Worm (Caenorhabditis elegans) whole organism, L4/young adult: Measurements from ENCODE around the gene smc-5.

Source experiments
- W03F9.2 ChIP-seq: fragments of 150-350 bp; optimal IDR thresholded peaks from 2 replicates; lab custom pipeline; 2014; ENCODE audit warnings: missing biosample characterization, missing genetic modification characterization
- dao-5 ChIP-seq: sonication (generic microtip); optimal IDR thresholded peaks from 2 replicates; lab custom pipeline; 2016; ENCODE audit warnings: missing genotype, missing genetic modification characterization, moderate library complexity, missing compliant biosample characterization
- him-1 ChIP-seq: sonication (generic microtip); optimal IDR thresholded peaks from 2 replicates; lab custom pipeline; 2016; ENCODE audit warnings: missing genotype, missing genetic modification reagents, missing genetic modification characterization, missing compliant biosample characterization

Gene smc-5

ce11 chrII:5058036-5058435, 3.9 kb upstream of the smc-5 start, which contains the start of gene C27A2.12:
TSS of gene C27A2.12 (minus strand) at chrII:5058136.
- TF ChIP-seq dao-5 (tag; lab: Kevin White, UChicago) (no peak), him-1 (no peak)

DNA sequence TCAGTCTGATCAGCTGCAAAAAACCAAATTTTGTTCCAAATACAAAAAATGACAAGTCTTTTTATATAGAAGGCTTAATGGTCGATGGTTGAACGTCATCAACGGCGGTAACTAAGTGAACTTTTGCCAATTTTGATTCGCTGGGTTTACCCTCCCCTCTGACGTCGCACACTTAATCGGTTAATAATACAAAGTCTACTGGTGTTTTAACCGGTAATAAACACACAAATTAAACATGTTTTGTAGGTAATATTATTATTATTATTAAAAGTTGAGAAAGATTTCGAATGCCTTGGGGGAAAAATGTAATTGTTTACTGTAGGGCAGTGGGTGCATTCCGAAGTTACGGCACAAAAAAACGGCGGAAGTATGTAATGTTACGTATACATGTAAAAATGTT, 1.2 kb upstream of the smc-5 start, which contains the start of gene pho-12:
TSS of gene pho-12 (minus strand) at position 101 of the 400 bp plus-strand sequence.
- TF ChIP-seq dao-5 (tag; lab: Kevin White, UChicago) (no peak), W03F9.2 (tag; lab: Kevin White, UChicago) (no peak), him-1 (no peak)

- TF ChIP-seq dao-5 (tag; lab: Kevin White, UChicago) (no peak), W03F9.2 (tag; lab: Kevin White, UChicago) (no peak), him-1 (no peak)
Measured at ce11 chrII:5066967-5067366, 5.0 kb downstream of the smc-5 start.

- TF ChIP-seq dao-5 (tag; lab: Kevin White, UChicago): no peak
- TF ChIP-seq him-1: no peak
- TF ChIP-seq W03F9.2 (tag; lab: Kevin White, UChicago): no peak
Measured at ce11 chrII:5067927-5068326, 6.0 kb downstream of the smc-5 start, which contains the start of gene C27A2.8. TSS of gene C27A2.8 (minus strand) at chrII:5068043.

DNA sequence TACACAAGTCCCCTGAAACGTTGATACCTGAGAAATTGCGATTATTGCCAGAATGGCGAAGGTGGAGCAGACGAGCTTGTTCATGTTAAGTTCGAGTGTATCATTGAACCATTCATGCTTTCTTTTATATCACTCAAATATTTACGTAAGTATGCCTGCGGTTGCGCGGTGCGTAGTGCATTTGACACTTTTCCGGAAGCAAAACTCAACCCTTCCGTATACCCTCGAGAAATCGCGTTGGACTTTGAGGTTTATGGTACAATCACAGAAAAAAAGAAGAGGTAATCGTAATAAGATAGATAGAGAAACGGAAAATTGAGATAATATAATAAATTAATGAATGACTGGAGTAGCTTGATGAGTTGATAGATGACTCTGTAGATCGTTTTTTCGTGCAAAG, 7.6 kb downstream of the smc-5 start, which contains the start of gene idpb-2:
TSS of gene idpb-2 (minus strand) at position 101 of the 400 bp plus-strand sequence.
- TF ChIP-seq him-1 (no peak), dao-5 (tag; lab: Kevin White, UChicago) (no peak), W03F9.2 (tag; lab: Kevin White, UChicago) (no peak)

ce11 chrII:5071265-5071664, 9.3 kb downstream of the smc-5 start, which contains the start of gene C27A2.7:
TSS of gene C27A2.7 (minus strand) at chrII:5071365.
- TF ChIP-seq him-1 (no peak), W03F9.2 (tag; lab: Kevin White, UChicago) (no peak)

- TF ChIP-seq him-1 (no peak), dao-5 (tag; lab: Kevin White, UChicago) (no peak), W03F9.2 (tag; lab: Kevin White, UChicago) (peak; percentile 45)
Measured at ce11 chrII:5081124-5081913, 19.4 kb downstream of the smc-5 start, which contains the start of gene dsh-2. TSS of gene dsh-2 (minus strand) at chrII:5081174.

DNA sequence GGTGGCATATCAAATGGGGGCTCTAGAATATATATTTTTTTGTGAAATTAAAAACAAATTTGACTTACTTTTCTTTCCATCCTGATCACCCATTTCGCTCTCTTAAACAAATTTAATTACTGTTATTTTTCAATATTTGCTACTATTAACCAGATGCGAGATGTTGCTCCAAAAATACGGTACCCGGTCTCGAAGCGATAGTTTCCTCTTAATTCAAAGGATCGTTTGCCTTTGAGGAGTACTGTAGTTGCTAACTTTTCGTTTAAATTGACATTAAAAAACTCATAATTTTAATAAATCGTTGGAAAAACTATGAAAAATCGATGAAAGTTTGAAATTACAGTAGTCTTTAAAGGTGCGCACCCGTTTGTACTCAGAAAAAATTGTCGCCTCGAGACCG, 21.4 kb downstream of the smc-5 start, which contains the start of gene C04G6.4:
TSS of gene C04G6.4 (minus strand) at position 101 of the 400 bp plus-strand sequence.
- TF ChIP-seq him-1 (no peak), dao-5 (tag; lab: Kevin White, UChicago) (no peak), W03F9.2 (tag; lab: Kevin White, UChicago) (no peak)

DNA sequence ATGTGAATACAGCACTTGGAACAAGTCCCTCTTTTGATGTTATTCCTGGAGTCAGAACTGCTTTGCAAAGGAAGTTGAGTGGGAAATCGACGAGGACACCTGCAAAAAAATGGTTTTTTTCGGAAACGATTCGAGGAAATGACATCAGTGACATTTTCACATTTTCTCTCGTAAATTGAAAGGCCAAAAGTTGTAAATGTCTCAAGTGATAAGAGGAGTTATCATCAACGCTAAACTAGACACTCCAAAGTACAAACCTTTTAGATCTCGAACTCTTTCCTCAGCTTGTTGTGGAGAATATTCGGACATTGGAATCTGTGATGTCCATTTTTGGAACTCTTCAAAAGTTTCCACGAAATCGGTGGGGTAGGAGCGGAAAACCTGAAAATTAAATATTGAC, 22.3 kb downstream of the smc-5 start:
- TF ChIP-seq him-1: no peak
- no peak for TF ChIP-seq dao-5 (tag; lab: Kevin White, UChicago)
- no peak for TF ChIP-seq W03F9.2 (tag; lab: Kevin White, UChicago)

ce11 chrII:5085450-5085849, 23.5 kb downstream of the smc-5 start, which contains the start of gene txt-9:
TSS of gene txt-9 (plus strand) at chrII:5085785.
- TF ChIP-seq dao-5 (tag; lab: Kevin White, UChicago) (no peak), W03F9.2 (tag; lab: Kevin White, UChicago) (no peak), him-1 (no peak)

DNA sequence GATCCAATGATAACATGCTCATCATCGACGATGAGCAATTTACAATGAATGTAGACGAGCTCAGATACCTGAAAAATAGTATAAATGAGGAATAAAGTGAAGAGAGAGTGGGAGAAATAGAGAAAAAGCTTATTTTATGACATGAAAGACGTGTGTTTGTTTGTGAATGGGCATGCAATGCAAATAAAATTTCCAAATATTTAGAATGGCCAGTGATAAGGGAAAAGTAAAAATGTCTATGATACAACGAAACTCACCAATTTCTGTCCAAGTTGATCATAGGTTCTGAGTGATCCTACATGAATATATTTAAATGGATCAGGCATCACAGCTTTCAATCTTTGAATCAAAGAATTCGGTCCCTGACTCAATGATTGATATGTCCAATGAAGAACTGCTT, 24.2 kb downstream of the smc-5 start:
- TF ChIP-seq W03F9.2 (tag; lab: Kevin White, UChicago) (no peak), dao-5 (tag; lab: Kevin White, UChicago) (no peak), him-1 (no peak)

ce11 chrII:5091640-5092243, 29.8 kb downstream of the smc-5 start, which contains the start of gene pld-1:
TSS of gene pld-1 (minus strand) at chrII:5091690.
- TF ChIP-seq dao-5 (tag; lab: Kevin White, UChicago) (no peak), W03F9.2 (tag; lab: Kevin White, UChicago) (peak; percentile 34)

DNA sequence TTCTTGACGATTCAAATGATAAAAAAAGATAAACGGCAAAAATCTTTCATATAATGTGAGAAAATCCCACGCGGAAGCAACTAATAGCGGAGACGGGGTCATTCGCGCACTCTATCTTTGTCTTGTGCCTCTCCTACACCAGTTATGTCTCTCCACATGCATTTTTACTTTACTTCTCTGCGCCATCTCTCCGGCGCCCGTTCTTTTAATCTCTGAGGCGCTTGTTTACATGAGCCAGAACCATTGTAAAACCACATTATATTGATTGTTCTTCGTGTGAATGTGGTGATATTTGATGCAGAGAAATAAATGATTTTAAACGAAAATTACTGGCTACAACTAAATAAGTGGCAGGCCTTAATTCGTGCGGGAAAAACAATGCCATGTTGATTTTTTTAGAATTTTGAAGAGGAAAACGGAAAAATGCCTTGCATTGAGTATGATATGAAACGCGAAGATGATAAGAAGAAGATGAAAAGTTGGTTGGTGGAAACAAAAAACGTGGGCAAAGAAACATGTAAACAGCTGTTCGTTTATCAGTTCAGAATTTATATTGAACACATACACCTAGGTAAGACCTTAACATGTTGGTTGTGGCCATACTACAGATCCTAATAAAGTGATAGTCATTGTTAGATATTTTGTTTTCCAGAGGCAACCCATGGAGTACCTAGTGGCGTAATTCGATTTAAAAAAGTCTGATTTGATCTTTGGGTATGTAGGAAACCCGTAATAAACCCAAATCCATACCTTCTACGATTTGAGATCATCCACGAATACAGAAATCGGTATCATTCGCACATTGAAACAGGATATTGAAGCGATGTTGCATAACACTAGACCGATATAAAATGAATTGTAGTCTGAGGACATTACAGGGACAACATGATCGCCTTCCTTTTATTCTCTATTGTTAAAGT, 30.7 kb downstream of the smc-5 start, which contains the start of gene C04G6.2:
TSS of gene C04G6.2 (plus strand) at position 870 of the 920 bp plus-strand sequence.
- TF ChIP-seq him-1 (no peak), dao-5 (tag; lab: Kevin White, UChicago) (no peak), W03F9.2 (tag; lab: Kevin White, UChicago) (no peak)
